Worm (Caenorhabditis elegans): Measurements from ENCODE around the gene srz-90.

DNA sequence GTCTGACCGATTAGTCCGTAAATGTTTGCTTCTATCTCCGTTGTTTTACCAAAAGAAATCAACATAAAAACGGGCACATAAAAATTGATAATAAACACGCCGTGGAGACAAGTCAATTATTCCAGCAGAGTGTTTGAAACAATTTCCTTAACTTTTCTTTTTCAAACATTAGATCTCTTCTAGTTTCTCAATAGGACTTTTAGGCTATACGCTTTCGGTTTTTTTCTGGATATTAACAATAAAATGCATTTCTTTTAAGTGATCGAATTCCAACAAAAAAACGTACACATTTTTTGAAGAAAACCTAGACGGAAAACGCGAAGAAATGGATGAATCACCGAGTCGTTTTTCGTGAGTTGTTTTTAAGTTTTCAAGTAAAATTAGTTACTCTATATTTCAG is 31.1 kb downstream of the srz-90 start, which contains the start of gene fbxa-172:
- TF ChIP-seq flt-1 (GFP tag; IDR thresholded peaks at IDR 0.05) (no peak), cog-1 (tag; optimal IDR thresholded peaks at IDR 0.05) (no peak), T22C8.4 (GFP tag; IDR thresholded peaks at IDR 0.05) (no peak), klf-2 (GFP tag; conservative IDR thresholded peaks at IDR 0.05) (no peak)

All from whole organism, midembryonic.